Worm (Caenorhabditis elegans) whole organism, early embryonic: ENCODE data around the gene F56C3.10.
"Not testable (repeated sequence)": the region's sequence is repeated elsewhere in the genome, so short reads cannot be mapped to it uniquely, and the experiment has no call there.

Experiments
- ama-1 ChIP-seq: fragments of 150-350 bp; optimal IDR thresholded peaks from 2 replicates; lab custom pipeline; 2014
- flt-1 ChIP-seq: fragments of 200-800 bp; sonication (Bioruptor generic); IDR thresholded peaks from 2 replicates; pipeline ENCODE4 v1.3.6; 2022; ENCODE audit warnings: missing genetic modification characterization, missing compliant biosample characterization
- hnd-1 ChIP-seq: sonication (generic microtip); optimal IDR thresholded peaks from 2 replicates; lab custom pipeline; 2016; ENCODE audit warnings: missing genetic modification characterization, missing compliant biosample characterization
- pes-1 ChIP-seq: fragments of 200-800 bp; sonication (Bioruptor generic); IDR thresholded peaks from 2 replicates; pipeline ENCODE4 v1.3.6; 2022; ENCODE audit warnings: missing genetic modification reagents, missing genetic modification characterization, missing compliant biosample characterization
- tbx-11 ChIP-seq: fragments of 200-800 bp; sonication (Bioruptor generic); IDR thresholded peaks from 2 replicates; pipeline ENCODE4 v1.3.6; 2022; ENCODE audit warnings: missing genetic modification characterization, missing compliant biosample characterization
- tbx-37 ChIP-seq: fragments of 200-800 bp; sonication (Bioruptor generic); conservative IDR thresholded peaks from 2 replicates; pipeline ENCODE4 v1.3.6; 2022; ENCODE audit warnings: missing genetic modification reagents, missing genetic modification characterization, missing compliant biosample characterization

DNA sequence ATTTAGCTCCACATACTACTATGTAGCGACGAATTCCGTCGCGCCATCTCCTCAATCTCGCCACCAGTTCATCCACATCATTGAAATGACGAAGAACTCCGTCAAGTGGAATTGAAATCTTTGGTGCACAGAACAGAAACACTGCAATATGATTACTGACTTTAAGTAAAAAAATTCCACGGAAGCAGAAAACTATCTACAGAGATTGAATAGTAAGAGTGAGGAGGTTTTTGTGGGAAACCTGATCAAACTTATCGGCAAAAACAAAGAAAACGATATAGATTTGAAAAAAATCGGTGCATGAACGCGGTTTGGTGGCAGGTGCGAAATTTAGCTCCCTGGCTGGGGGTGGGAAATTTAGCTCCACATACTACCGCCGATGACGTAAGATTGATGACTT, 22.0 kb upstream of the F56C3.10 start, which contains the start of gene ZK402.2:
- not testable (repeated sequence) for TF ChIP-seq hnd-1; pes-1 (GFP tag; lab: Robert Waterston, UW); tbx-11 (GFP tag; lab: Robert Waterston, UW); tbx-37 (GFP tag; lab: Robert Waterston, UW); ama-1 (lab: Kevin White, UChicago); flt-1 (GFP tag; lab: Robert Waterston, UW)
